Worm (Caenorhabditis elegans) whole organism, late embryonic: Measurements from ENCODE around the gene F17C8.3.

Source experiments
- ceh-22 ChIP-seq: sonication (generic microtip); optimal IDR thresholded peaks from 2 replicates; lab custom pipeline; 2017; ENCODE audit warnings: missing biosample characterization, missing genetic modification characterization
- ceh-45 ChIP-seq: fragments of 200-800 bp; sonication (Bioruptor generic); IDR thresholded peaks from 2 replicates; pipeline ENCODE4 v1.3.6; 2022; ENCODE audit warnings: missing genetic modification reagents, missing genetic modification characterization, missing compliant biosample characterization
- ceh-48 ChIP-seq: sonication (generic microtip); optimal IDR thresholded peaks from 2 replicates; lab custom pipeline; 2016; ENCODE audit warnings: missing genetic modification characterization, inconsistent platforms, missing compliant biosample characterization
- pag-3 ChIP-seq: sonication (generic microtip); optimal IDR thresholded peaks from 2 replicates; lab custom pipeline; 2016; ENCODE audit warnings: missing compliant biosample characterization, missing genetic modification characterization, borderline replicate concordance
- pha-4 ChIP-seq: fragments of 150-350 bp; optimal IDR thresholded peaks from 2 replicates; lab custom pipeline; 2018; ENCODE audit warnings: missing biosample characterization, missing genetic modification reagents, missing genetic modification characterization
- pqm-1 ChIP-seq: sonication (generic microtip); optimal IDR thresholded peaks from 2 replicates; lab custom pipeline; 2016; ENCODE audit warnings: missing genetic modification characterization, missing compliant biosample characterization
- ref-2 ChIP-seq: sonication (generic microtip); optimal IDR thresholded peaks from 2 replicates; lab custom pipeline; 2016; ENCODE audit warnings: missing genetic modification characterization, missing compliant biosample characterization
- sox-4 ChIP-seq: sonication (generic microtip); optimal IDR thresholded peaks from 2 replicates; lab custom pipeline; 2017; ENCODE audit warnings: mild to moderate bottlenecking, missing genetic modification characterization, inconsistent platforms, missing compliant biosample characterization
- ztf-16 ChIP-seq: sonication (generic microtip); optimal IDR thresholded peaks from 2 replicates; lab custom pipeline; 2017; ENCODE audit warnings: missing genetic modification characterization, missing compliant biosample characterization

ce11 chrIII:4696903-4697302, 34.8 kb upstream of the F17C8.3 start:
- TF ChIP-seq pha-4 (tag; lab: Kevin White, UChicago) (no peak), pqm-1 (tag; lab: Kevin White, UChicago) (no peak), ref-2 (tag; lab: Kevin White, UChicago) (no peak), sox-4 (tag; lab: Kevin White, UChicago) (no peak), ceh-22 (tag; lab: Kevin White, UChicago) (no peak), pag-3 (tag; lab: Kevin White, UChicago) (no peak), ceh-48 (tag; lab: Kevin White, UChicago) (no peak), ztf-16 (tag; lab: Kevin White, UChicago) (no peak), ceh-45 (no peak)
